Fruit fly (Drosophila melanogaster): Measurements from ENCODE around the gene zen.
A peak's percentile ranks its signal among the peaks of the same experiment; 100 is the strongest.

The zen gene

dm6 chr3R:6754104-6754951 lies at the start of gene zen:
zen (minus strand) TSS chr3R:6754194.
- no peak for TF ChIP-seq noc (tag; optimal IDR thresholded peaks at IDR 0.05)

- no peak for TF ChIP-seq noc (tag; optimal IDR thresholded peaks at IDR 0.05)
These were observed 47.2 kb upstream of the zen start for dm6 chr3R:6801153-6801552.

- no peak for TF ChIP-seq noc (tag; optimal IDR thresholded peaks at IDR 0.05)
These were observed 37.3 kb upstream of the zen start, which contains the start of gene Dfd for dm6 chr3R:6791189-6791886. Dfd (plus strand) TSS chr3R:6791836.

- no peak for TF ChIP-seq noc (tag; optimal IDR thresholded peaks at IDR 0.05)
These were observed 26.0 kb upstream of the zen start for dm6 chr3R:6780004-6780403.

dm6 chr3R:6776797-6777196 lies 22.8 kb upstream of the zen start:
- TF ChIP-seq noc (tag; optimal IDR thresholded peaks at IDR 0.05): no peak

dm6 chr3R:6771797-6772196 lies 17.8 kb upstream of the zen start:
- no peak for TF ChIP-seq noc (tag; optimal IDR thresholded peaks at IDR 0.05)

- TF ChIP-seq noc (tag; optimal IDR thresholded peaks at IDR 0.05): no peak
These were observed 14.3 kb upstream of the zen start for dm6 chr3R:6768256-6768655.

- TF ChIP-seq noc (tag; optimal IDR thresholded peaks at IDR 0.05): no peak
These were observed 12.9 kb upstream of the zen start for dm6 chr3R:6766928-6767327.

- TF ChIP-seq noc (tag; optimal IDR thresholded peaks at IDR 0.05): no peak
These were observed 12.2 kb upstream of the zen start for dm6 chr3R:6766171-6766591.

- TF ChIP-seq noc (tag; optimal IDR thresholded peaks at IDR 0.05): no peak
These were observed 10.9 kb upstream of the zen start for dm6 chr3R:6764848-6765247.

dm6 chr3R:6762794-6763407 lies 8.9 kb upstream of the zen start:
- TF ChIP-seq noc (tag; optimal IDR thresholded peaks at IDR 0.05): peak; percentile 16

- TF ChIP-seq noc (tag; optimal IDR thresholded peaks at IDR 0.05): no peak
These were observed 8.2 kb upstream of the zen start, which contains the start of gene Ama for dm6 chr3R:6762188-6762643. Ama (plus strand) TSS chr3R:6762593.

dm6 chr3R:6760755-6761647 lies 7.0 kb upstream of the zen start:
- TF ChIP-seq noc (tag; optimal IDR thresholded peaks at IDR 0.05): no peak

dm6 chr3R:6759419-6759818 lies 5.4 kb upstream of the zen start, which contains the start of gene bcd:
bcd (minus strand) TSS chr3R:6759466.
- TF ChIP-seq noc (tag; optimal IDR thresholded peaks at IDR 0.05): no peak

- no peak for TF ChIP-seq noc (tag; optimal IDR thresholded peaks at IDR 0.05)
These were observed 1.5 kb upstream of the zen start for dm6 chr3R:6755454-6755853.
